Worm (Caenorhabditis elegans) whole organism, late embryonic: ENCODE results near the gene D2021.4.

Source experiments
- C38D4.7 ChIP-seq: fragments of 200-800 bp; sonication (Bioruptor generic); optimal IDR thresholded peaks from 2 replicates; lab custom pipeline; 2018; ENCODE audit warnings: mild to moderate bottlenecking, missing genetic modification characterization, moderate library complexity, missing compliant biosample characterization
- F13H6.1 ChIP-seq: sonication (generic microtip); optimal IDR thresholded peaks from 2 replicates; lab custom pipeline; 2016; ENCODE audit warnings: missing genetic modification characterization, missing compliant biosample characterization
- K09A11.1 ChIP-seq: sonication (generic microtip); optimal IDR thresholded peaks from 2 replicates; lab custom pipeline; 2017; ENCODE audit warnings: antibody characterized with exemption, mild to moderate bottlenecking, missing genetic modification characterization, missing compliant biosample characterization; ENCODE audit not compliant: insufficient read depth
- ahr-1 ChIP-seq: sonication (generic microtip); optimal IDR thresholded peaks from 2 replicates; lab custom pipeline; 2016; ENCODE audit warnings: missing genetic modification characterization, missing compliant biosample characterization
- ama-1 ChIP-seq: fragments of 150-350 bp; optimal IDR thresholded peaks from 2 replicates; lab custom pipeline; 2014
- ceh-14 ChIP-seq: sonication (generic microtip); optimal IDR thresholded peaks from 2 replicates; lab custom pipeline; 2016; ENCODE audit warnings: missing genotype, missing genetic modification characterization, missing compliant biosample characterization
- ceh-24 ChIP-seq: sonication (generic microtip); optimal IDR thresholded peaks from 2 replicates; lab custom pipeline; 2016; ENCODE audit warnings: mild to moderate bottlenecking, missing genetic modification characterization, missing compliant biosample characterization
- ceh-30 ChIP-seq: fragments of 150-350 bp; optimal IDR thresholded peaks from 2 replicates; lab custom pipeline; 2014; ENCODE audit warnings: missing biosample characterization, missing genetic modification characterization
- ceh-45 ChIP-seq: fragments of 200-800 bp; sonication (Bioruptor generic); IDR thresholded peaks from 2 replicates; pipeline ENCODE4 v1.3.6; 2022; ENCODE audit warnings: missing genetic modification reagents, missing genetic modification characterization, missing compliant biosample characterization
- dmd-4 ChIP-seq: sonication (generic microtip); optimal IDR thresholded peaks from 2 replicates; lab custom pipeline; 2016; ENCODE audit warnings: borderline replicate concordance, missing genetic modification characterization, missing compliant biosample characterization
- elt-2 ChIP-seq: sonication (generic microtip); optimal IDR thresholded peaks from 2 replicates; lab custom pipeline; 2016; ENCODE audit warnings: missing genetic modification reagents, missing genetic modification characterization, missing compliant biosample characterization
- ets-4 ChIP-seq: sonication (generic microtip); optimal IDR thresholded peaks from 2 replicates; lab custom pipeline; 2016; ENCODE audit warnings: missing genetic modification characterization, missing compliant biosample characterization
- fax-1 ChIP-seq: sonication (generic microtip); optimal IDR thresholded peaks from 2 replicates; lab custom pipeline; 2016; ENCODE audit warnings: missing genotype, missing genetic modification characterization, missing compliant biosample characterization
- fkh-6 ChIP-seq: sonication (generic microtip); optimal IDR thresholded peaks from 2 replicates; lab custom pipeline; 2016; ENCODE audit warnings: missing genetic modification characterization, missing compliant biosample characterization
- gmeb-2 ChIP-seq: sonication (generic microtip); optimal IDR thresholded peaks from 2 replicates; lab custom pipeline; 2016; ENCODE audit warnings: missing genetic modification characterization, inconsistent platforms, missing compliant biosample characterization
- hlh-30 ChIP-seq: sonication (generic microtip); optimal IDR thresholded peaks from 2 replicates; lab custom pipeline; 2017; ENCODE audit warnings: antibody characterized with exemption, missing genetic modification characterization, missing compliant biosample characterization; ENCODE audit not compliant: insufficient read depth
- hlh-8 ChIP-seq: sonication (generic microtip); optimal IDR thresholded peaks from 2 replicates; lab custom pipeline; 2016; ENCODE audit warnings: missing genotype, missing genetic modification characterization, missing compliant biosample characterization
- lim-6 ChIP-seq: sonication (generic microtip); optimal IDR thresholded peaks from 2 replicates; lab custom pipeline; 2016; ENCODE audit warnings: missing genetic modification characterization, missing compliant biosample characterization
- madf-2 ChIP-seq: sonication (generic microtip); optimal IDR thresholded peaks from 2 replicates; lab custom pipeline; 2017; ENCODE audit warnings: missing genetic modification characterization, missing compliant biosample characterization
- nhr-11 ChIP-seq: fragments of 150-350 bp; optimal IDR thresholded peaks from 2 replicates; lab custom pipeline; 2014; ENCODE audit warnings: missing biosample characterization, missing genetic modification characterization
- nhr-232 ChIP-seq: sonication (generic microtip); optimal IDR thresholded peaks from 2 replicates; lab custom pipeline; 2016; ENCODE audit warnings: missing genetic modification characterization, missing compliant biosample characterization
- npax-4 ChIP-seq: sonication (generic microtip); optimal IDR thresholded peaks from 2 replicates; lab custom pipeline; 2016; ENCODE audit warnings: missing genetic modification characterization, missing compliant biosample characterization
- pag-3 ChIP-seq: sonication (generic microtip); optimal IDR thresholded peaks from 2 replicates; lab custom pipeline; 2016; ENCODE audit warnings: missing compliant biosample characterization, missing genetic modification characterization, borderline replicate concordance
- pax-1 ChIP-seq: fragments of 150-350 bp; optimal IDR thresholded peaks from 2 replicates; lab custom pipeline; 2014; ENCODE audit warnings: missing biosample characterization, missing genetic modification characterization
- pha-4 ChIP-seq: fragments of 150-350 bp; optimal IDR thresholded peaks from 2 replicates; lab custom pipeline; 2018; ENCODE audit warnings: missing biosample characterization, missing genetic modification reagents, missing genetic modification characterization
- pqm-1 ChIP-seq: sonication (generic microtip); optimal IDR thresholded peaks from 2 replicates; lab custom pipeline; 2016; ENCODE audit warnings: missing genetic modification characterization, missing compliant biosample characterization
- pros-1 ChIP-seq: fragments of 150-350 bp; optimal IDR thresholded peaks from 2 replicates; lab custom pipeline; 2014; ENCODE audit warnings: missing biosample characterization, missing genetic modification reagents, missing genetic modification characterization
- rnt-1 ChIP-seq: sonication (generic microtip); optimal IDR thresholded peaks from 2 replicates; lab custom pipeline; 2016; ENCODE audit warnings: missing genetic modification characterization, missing compliant biosample characterization
- sox-2 ChIP-seq: fragments of 200-800 bp; sonication (Bioruptor generic); IDR thresholded peaks from 2 replicates; pipeline ENCODE4 v1.3.6; 2022; ENCODE audit warnings: missing genetic modification reagents, missing genetic modification characterization, missing compliant biosample characterization
- syd-9 ChIP-seq: sonication (generic microtip); optimal IDR thresholded peaks from 2 replicates; lab custom pipeline; 2016; ENCODE audit warnings: mild to moderate bottlenecking, missing genetic modification characterization, moderate library complexity, missing compliant biosample characterization
- tbx-2 ChIP-seq: sonication (generic microtip); optimal IDR thresholded peaks from 2 replicates; lab custom pipeline; 2016; ENCODE audit warnings: missing genetic modification characterization, missing compliant biosample characterization
- tbx-7 ChIP-seq: sonication (generic microtip); optimal IDR thresholded peaks from 2 replicates; lab custom pipeline; 2016; ENCODE audit warnings: missing genotype, missing genetic modification characterization, missing compliant biosample characterization
- ttx-3 ChIP-seq: sonication (generic microtip); optimal IDR thresholded peaks from 2 replicates; lab custom pipeline; 2016; ENCODE audit warnings: missing genetic modification reagents, missing genetic modification characterization, missing compliant biosample characterization
- unc-3 ChIP-seq, 2 experiments: fragments of 200-800 bp in 1 of 2; sonication (Bioruptor generic) in 1 of 2; sonication (generic microtip) in 1 of 2; conservative IDR thresholded peaks in 1 of 2; optimal IDR thresholded peaks in 1 of 2; 2 replicates each; pipeline versions ENCODE4 v1.3.6 to Lab custom; 2016 to 2022; ENCODE audit warnings: missing compliant biosample characterization in 2 of 2, missing genetic modification characterization in 2 of 2, missing genetic modification reagents in 1 of 2
- unc-86 ChIP-seq: sonication (generic microtip); optimal IDR thresholded peaks from 2 replicates; lab custom pipeline; 2016; ENCODE audit warnings: missing genetic modification characterization, missing compliant biosample characterization
- zip-5 ChIP-seq: sonication (generic microtip); optimal IDR thresholded peaks from 2 replicates; lab custom pipeline; 2016; ENCODE audit warnings: missing genetic modification characterization, missing compliant biosample characterization

The D2021.4 gene

DNA sequence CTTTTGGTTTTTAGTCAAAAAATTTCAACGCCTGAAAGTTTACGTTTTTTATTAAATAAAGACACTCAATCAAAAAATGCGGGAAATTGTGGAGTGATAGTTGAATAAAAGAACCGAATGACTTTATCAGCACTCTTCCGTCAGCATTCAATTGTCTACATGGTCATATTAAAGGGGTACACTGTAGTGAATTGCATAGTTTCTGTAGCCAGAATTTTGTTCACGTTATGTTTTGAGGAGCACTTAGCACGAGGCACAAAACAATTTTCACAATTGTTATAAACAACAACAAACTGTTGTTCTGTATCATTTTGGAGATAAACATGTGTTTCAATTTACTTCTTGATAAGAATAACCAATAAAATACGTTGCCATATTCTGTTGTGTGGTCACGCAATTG, at the start of gene D2021.4:
TSS of gene D2021.4 (minus strand) at position 48 of the 400 bp plus-strand sequence.
- TF ChIP-seq elt-2 (tag; lab: Kevin White, UChicago) (peak; percentile 31), pha-4 (tag; lab: Kevin White, UChicago) (no peak), fax-1 (tag; lab: Kevin White, UChicago) (no peak), ceh-24 (tag; lab: Kevin White, UChicago) (no peak), pros-1 (tag; lab: Kevin White, UChicago) (no peak), hlh-30 (tag; lab: Kevin White, UChicago) (no peak)

DNA sequence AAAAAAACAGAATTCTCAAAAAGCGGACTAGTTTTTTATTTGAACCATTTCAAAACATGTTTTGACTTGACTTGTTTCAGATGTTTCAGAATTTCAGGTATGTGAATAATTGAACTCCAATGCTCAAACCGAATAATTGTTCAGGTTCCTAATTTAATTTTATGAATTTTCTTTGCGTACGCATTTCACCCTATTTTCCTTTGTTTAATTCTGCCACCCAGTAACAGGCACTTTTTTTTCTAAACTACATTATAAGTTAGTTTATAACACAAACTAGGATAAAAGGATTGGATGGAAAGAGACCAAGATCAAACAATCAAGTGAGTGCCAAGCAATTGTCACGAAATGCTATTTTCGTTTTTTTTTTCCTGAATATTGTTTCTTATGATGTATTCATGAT, 49.6 kb upstream of the D2021.4 start:
- no peak for TF ChIP-seq sox-2 (GFP tag; lab: Robert Waterston, UW)
- no peak for TF ChIP-seq ceh-30 (tag; lab: Kevin White, UChicago)
- TF ChIP-seq npax-4 (tag; lab: Kevin White, UChicago) = no peak
- TF ChIP-seq, all 69 proteins: peak for 0

DNA sequence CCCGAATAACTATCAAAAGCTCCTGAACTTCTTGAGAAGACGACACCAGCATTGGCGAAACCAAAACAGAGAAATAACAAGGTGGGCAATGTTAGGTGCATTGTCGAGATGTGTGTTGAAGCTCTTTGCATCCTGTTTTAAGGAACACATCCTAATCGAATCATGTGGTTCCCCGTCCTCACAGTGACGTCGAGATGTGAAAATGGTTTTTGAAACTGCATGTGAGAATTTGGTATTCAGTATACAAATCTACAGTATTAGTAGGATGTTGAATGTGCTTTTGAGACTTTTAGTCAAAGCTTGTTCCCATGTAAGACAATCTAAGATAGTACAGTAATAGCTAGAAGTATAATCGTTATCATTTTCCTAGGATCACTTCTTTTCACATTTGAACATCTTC, 48.8 kb upstream of the D2021.4 start, which contains the start of gene F18E9.7:
TSS of gene F18E9.7 (minus strand) at position 101 of the 400 bp plus-strand sequence.
- no peak for TF ChIP-seq ttx-3 (tag; lab: Kevin White, UChicago)
- TF ChIP-seq tbx-7 (tag; lab: Kevin White, UChicago) = no peak
- no peak for TF ChIP-seq ceh-45
- TF ChIP-seq ets-4 (tag; lab: Kevin White, UChicago) = no peak
- TF ChIP-seq pqm-1 (tag; lab: Kevin White, UChicago) = no peak
- TF ChIP-seq madf-2 (tag; lab: Kevin White, UChicago) = no peak
- TF ChIP-seq ama-1 = no peak
- TF ChIP-seq nhr-11 = no peak
- TF ChIP-seq fkh-6 (tag; lab: Kevin White, UChicago) = no peak

DNA sequence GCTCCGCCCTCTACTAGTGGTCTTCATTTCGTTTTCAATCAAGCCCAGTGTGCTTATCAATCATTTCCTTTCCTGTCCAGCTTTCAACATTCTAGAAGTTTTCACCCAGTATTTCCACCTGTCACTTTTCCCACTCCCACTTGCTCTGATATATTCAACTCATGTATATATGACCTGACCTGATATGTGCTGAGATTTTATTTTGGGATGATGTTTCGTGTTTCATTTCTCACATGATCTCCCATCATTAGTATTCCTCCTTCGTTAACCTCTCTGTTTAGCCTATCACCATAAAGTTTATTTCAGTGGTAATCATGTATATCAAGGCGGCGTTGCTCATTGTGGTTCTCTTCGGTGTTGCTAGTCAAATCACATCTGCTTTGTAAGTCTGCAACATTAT, 44.0 kb upstream of the D2021.4 start, which contains the start of gene nlp-7:
TSS of gene nlp-7 (plus strand) at position 301 of the 400 bp plus-strand sequence.
- TF ChIP-seq K09A11.1 (tag; lab: Kevin White, UChicago) (no peak), dmd-4 (tag; lab: Kevin White, UChicago) (no peak), elt-2 (tag; lab: Kevin White, UChicago) (no peak), F13H6.1 (no peak), pag-3 (tag; lab: Kevin White, UChicago) (no peak), gmeb-2 (tag; lab: Kevin White, UChicago) (no peak), sox-2 (GFP tag; lab: Robert Waterston, UW) (no peak), ama-1 (no peak), ceh-30 (tag; lab: Kevin White, UChicago) (no peak), zip-5 (tag; lab: Kevin White, UChicago) (no peak), lim-6 (tag; lab: Kevin White, UChicago) (no peak)
- TF ChIP-seq, all 69 proteins: peak for 0

DNA sequence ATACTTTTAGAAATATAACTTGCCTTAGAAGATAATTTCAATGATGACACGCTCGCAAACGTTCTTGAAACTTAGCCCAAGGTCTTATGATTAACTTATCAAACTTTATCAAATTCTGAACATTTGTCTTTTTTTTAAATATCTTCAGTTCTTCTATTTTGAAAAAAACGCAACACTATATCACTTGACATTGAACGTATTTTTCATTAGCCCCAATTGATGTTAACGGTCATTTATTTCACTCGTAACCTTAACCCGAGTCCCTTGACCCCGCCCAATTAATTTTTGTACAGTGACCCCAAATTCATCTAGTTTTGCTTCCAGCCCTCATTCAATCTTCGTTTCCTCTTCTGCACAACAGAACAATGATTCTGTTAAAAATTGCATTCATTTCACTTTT, 37.0 kb upstream of the D2021.4 start, which contains the start of gene F18E9.3:
TSS of gene F18E9.3 (plus strand) at position 311 of the 400 bp plus-strand sequence.
- TF ChIP-seq pax-1 (tag; lab: Kevin White, UChicago) (no peak), unc-3 (GFP tag; conservative IDR thresholded peaks at IDR 0.05; lab: Robert Waterston, UW) (no peak), unc-3 (tag; optimal IDR thresholded peaks at IDR 0.05; lab: Kevin White, UChicago) (no peak), tbx-7 (tag; lab: Kevin White, UChicago) (no peak), hlh-8 (tag; lab: Kevin White, UChicago) (no peak), fkh-6 (tag; lab: Kevin White, UChicago) (no peak), ets-4 (tag; lab: Kevin White, UChicago) (no peak), madf-2 (tag; lab: Kevin White, UChicago) (no peak), tbx-2 (tag; lab: Kevin White, UChicago) (no peak), nhr-232 (tag; lab: Kevin White, UChicago) (no peak), elt-2 (tag; lab: Kevin White, UChicago) (no peak), ahr-1 (tag; lab: Kevin White, UChicago) (no peak), unc-86 (tag; lab: Kevin White, UChicago) (no peak), gmeb-2 (tag; lab: Kevin White, UChicago) (no peak), npax-4 (tag; lab: Kevin White, UChicago) (no peak), C38D4.7 (GFP tag; lab: Kevin White, UChicago) (no peak), rnt-1 (no peak), ceh-14 (tag; lab: Kevin White, UChicago) (no peak), syd-9 (tag; lab: Kevin White, UChicago) (no peak), sox-2 (GFP tag; lab: Robert Waterston, UW) (no peak)
- TF ChIP-seq, all 69 proteins: peak for 0
